Fruit fly (Drosophila melanogaster) whole organism: ENCODE data around the gene alpha-Est4.

Experiments used
- Dll ChIP-seq: fragments of >200 bp; optimal IDR thresholded peaks from 2 replicates; lab custom pipeline; 2017
- pan ChIP-seq: fragments of >200 bp; optimal IDR thresholded peaks from 2 replicates; lab custom pipeline; 2017
- psq ChIP-seq: fragments of >200 bp; optimal IDR thresholded peaks from 2 replicates; lab custom pipeline; 2017
- usp ChIP-seq: fragments of >200 bp; optimal IDR thresholded peaks from 2 replicates; lab custom pipeline; 2017; ENCODE audit warnings: missing biosample characterization, missing genetic modification characterization, mixed read lengths

DNA sequence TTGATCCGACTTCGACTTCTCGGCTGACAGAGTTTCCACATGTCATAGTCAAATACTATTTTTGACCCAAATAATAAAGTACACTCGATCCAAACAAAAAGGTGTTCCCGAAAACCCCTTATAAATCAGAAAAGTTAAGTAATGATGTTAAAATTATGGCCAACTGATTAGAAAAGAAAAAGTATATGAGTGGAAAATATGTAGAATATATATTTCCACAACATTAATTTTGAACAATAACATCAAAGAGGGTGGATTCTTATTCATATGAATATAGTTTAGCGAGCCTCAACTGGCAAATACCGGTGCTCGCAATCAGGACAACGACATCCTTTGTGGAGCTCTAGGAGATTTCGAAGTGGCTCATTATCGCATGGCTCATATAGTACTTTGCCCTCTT, 9.7 kb downstream of the alpha-Est4 start, which contains the start of gene alpha-Est6:
- TF ChIP-seq usp (GFP tag; lab: Kevin White, UChicago): no peak
- TF ChIP-seq pan: no peak
- TF ChIP-seq Dll: no peak
- TF ChIP-seq psq (lab: Kevin White, UChicago): no peak
